Fruit fly (Drosophila melanogaster) whole organism, pupa: ENCODE results near the gene CG45413.

Experiments
- CG10348 ChIP-seq: fragments of 200-800 bp; sonication (Bioruptor generic); IDR thresholded peaks from 2 replicates; pipeline ENCODE4 v1.3.6; 2022; ENCODE audit warnings: missing biosample characterization, missing genetic modification characterization
- CG12605 ChIP-seq: fragments of 200-800 bp; sonication (Bioruptor generic); IDR thresholded peaks from 2 replicates; pipeline ENCODE4 v1.3.6; 2022; ENCODE audit warnings: missing biosample characterization, missing genetic modification characterization
- CG13204 ChIP-seq: fragments of 200-800 bp; sonication (Bioruptor generic); optimal IDR thresholded peaks from 2 replicates; lab custom pipeline; 2018; ENCODE audit warnings: missing biosample characterization, mild to moderate bottlenecking, missing genetic modification characterization, moderate library complexity
- CG14655 ChIP-seq: fragments of 200-800 bp; sonication (Bioruptor generic); optimal IDR thresholded peaks from 3 replicates; lab custom pipeline; 2017; ENCODE audit warnings: mild to moderate bottlenecking, missing biosample characterization, missing genetic modification reagents, missing genetic modification characterization
- CG15710 ChIP-seq: fragments of 200-800 bp; sonication (Bioruptor generic); optimal IDR thresholded peaks from 2 replicates; lab custom pipeline; 2018; ENCODE audit warnings: missing biosample characterization, mild to moderate bottlenecking, missing genetic modification characterization, moderate library complexity
- CG17806 ChIP-seq: fragments of 200-800 bp; sonication (Bioruptor generic); optimal IDR thresholded peaks from 2 replicates; lab custom pipeline; 2018; ENCODE audit warnings: missing biosample characterization, mild to moderate bottlenecking, missing genetic modification characterization, moderate library complexity
- CG32121 ChIP-seq: fragments of 200-800 bp; sonication (Bioruptor generic); IDR thresholded peaks from 2 replicates; pipeline ENCODE4 v1.3.6; 2022; ENCODE audit warnings: missing biosample characterization, missing genetic modification characterization
- CG4496 ChIP-seq: fragments of 200-800 bp; sonication (Bioruptor generic); IDR thresholded peaks from 3 replicates; pipeline ENCODE4 v1.3.6; 2022; ENCODE audit warnings: missing biosample characterization, missing genetic modification characterization
- CG8159 ChIP-seq: fragments of 200-800 bp; sonication (Bioruptor generic); optimal IDR thresholded peaks from 3 replicates; lab custom pipeline; 2018; ENCODE audit warnings: missing biosample characterization, mild to moderate bottlenecking, missing genetic modification characterization, moderate library complexity
- CG8301 ChIP-seq: fragments of 200-800 bp; sonication (Bioruptor generic); optimal IDR thresholded peaks from 2 replicates; lab custom pipeline; 2018; ENCODE audit warnings: missing biosample characterization, mild to moderate bottlenecking, missing genetic modification characterization
- CG9948 ChIP-seq: fragments of 200-800 bp; sonication (Bioruptor generic); optimal IDR thresholded peaks from 2 replicates; lab custom pipeline; 2018; ENCODE audit warnings: missing biosample characterization, mild to moderate bottlenecking, missing genetic modification characterization, moderate library complexity
- D1 ChIP-seq: fragments of 200-800 bp; sonication (Bioruptor generic); optimal IDR thresholded peaks from 2 replicates; lab custom pipeline; 2018; ENCODE audit warnings: missing biosample characterization, mild to moderate bottlenecking, missing genetic modification characterization, moderate library complexity
- EcR ChIP-seq: fragments of 200-800 bp; sonication (Bioruptor generic); optimal IDR thresholded peaks from 3 replicates; lab custom pipeline; 2019; ENCODE audit warnings: missing biosample characterization, missing genetic modification characterization, mild to moderate bottlenecking, moderate library complexity, missing genetic modification reagents
- Ets98B ChIP-seq: fragments of 200-800 bp; sonication (Bioruptor generic); IDR thresholded peaks from 2 replicates; pipeline ENCODE4 v1.3.6; 2022; ENCODE audit warnings: missing biosample characterization, missing genetic modification characterization
- Pif1A ChIP-seq: fragments of 200-800 bp; sonication (Bioruptor generic); optimal IDR thresholded peaks from 3 replicates; lab custom pipeline; 2016; ENCODE audit warnings: missing biosample characterization, missing genetic modification characterization
- Pif1B ChIP-seq: fragments of 200-800 bp; sonication (Bioruptor generic); optimal IDR thresholded peaks from 3 replicates; lab custom pipeline; 2016; ENCODE audit warnings: missing biosample characterization, missing genetic modification characterization
- Snoo ChIP-seq: fragments of 200-800 bp; sonication (Bioruptor generic); optimal IDR thresholded peaks from 3 replicates; lab custom pipeline; 2017; ENCODE audit warnings: missing biosample characterization, mild to moderate bottlenecking, missing genetic modification characterization, inconsistent platforms
- fd96Ca ChIP-seq: fragments of 200-800 bp; sonication (Bioruptor generic); IDR thresholded peaks from 3 replicates; pipeline ENCODE4 v1.3.6; 2022; ENCODE audit warnings: missing biosample characterization, missing genetic modification characterization
- gl ChIP-seq: fragments of 200-800 bp; sonication (Bioruptor generic); optimal IDR thresholded peaks from 2 replicates; lab custom pipeline; 2018; ENCODE audit warnings: missing biosample characterization, mild to moderate bottlenecking, missing genetic modification characterization
- rn ChIP-seq: fragments of 200-800 bp; sonication (Bioruptor generic); IDR thresholded peaks from 2 replicates; pipeline ENCODE4 v1.3.6; 2022; ENCODE audit warnings: missing biosample characterization, missing genetic modification characterization

CG45413 gene

DNA sequence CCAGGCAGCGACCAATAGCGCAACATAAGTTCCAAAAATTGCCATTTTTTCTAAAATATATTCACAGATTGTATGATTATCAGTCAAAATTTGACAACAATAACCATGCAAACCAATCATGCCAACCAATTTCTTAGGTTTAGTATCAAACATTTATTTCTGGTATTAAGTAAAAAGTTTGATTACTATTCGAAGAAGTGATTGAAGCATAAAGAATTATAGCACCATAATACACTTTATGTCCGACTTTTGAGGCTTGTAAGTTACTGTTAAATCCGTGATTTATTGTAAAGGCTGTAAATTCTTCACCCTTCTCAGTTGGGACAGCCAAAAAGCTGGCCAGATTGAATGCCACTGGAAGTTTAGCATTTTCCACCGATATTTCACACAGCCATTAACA lies at the start of gene CG45413:
TSS of gene CG45413 (minus strand) at position 101 of the 400 bp plus-strand sequence.
- TF ChIP-seq gl (tag; lab: Kevin White, UChicago) (no peak), CG13204 (GFP tag; lab: Kevin White, UChicago) (no peak), CG12605 (GFP tag; lab: Robert Waterston, UW) (no peak), Pif1A (no peak), CG4496 (no peak), CG32121 (no peak), CG9948 (tag; lab: Kevin White, UChicago) (no peak), Pif1B (GFP tag; lab: Kevin White, UChicago) (no peak), rn (GFP tag; lab: Robert Waterston, UW) (no peak), D1 (tag; lab: Kevin White, UChicago) (no peak), CG15710 (tag; lab: Kevin White, UChicago) (no peak), CG10348 (no peak), CG17806 (tag; lab: Kevin White, UChicago) (no peak), fd96Ca (no peak)

DNA sequence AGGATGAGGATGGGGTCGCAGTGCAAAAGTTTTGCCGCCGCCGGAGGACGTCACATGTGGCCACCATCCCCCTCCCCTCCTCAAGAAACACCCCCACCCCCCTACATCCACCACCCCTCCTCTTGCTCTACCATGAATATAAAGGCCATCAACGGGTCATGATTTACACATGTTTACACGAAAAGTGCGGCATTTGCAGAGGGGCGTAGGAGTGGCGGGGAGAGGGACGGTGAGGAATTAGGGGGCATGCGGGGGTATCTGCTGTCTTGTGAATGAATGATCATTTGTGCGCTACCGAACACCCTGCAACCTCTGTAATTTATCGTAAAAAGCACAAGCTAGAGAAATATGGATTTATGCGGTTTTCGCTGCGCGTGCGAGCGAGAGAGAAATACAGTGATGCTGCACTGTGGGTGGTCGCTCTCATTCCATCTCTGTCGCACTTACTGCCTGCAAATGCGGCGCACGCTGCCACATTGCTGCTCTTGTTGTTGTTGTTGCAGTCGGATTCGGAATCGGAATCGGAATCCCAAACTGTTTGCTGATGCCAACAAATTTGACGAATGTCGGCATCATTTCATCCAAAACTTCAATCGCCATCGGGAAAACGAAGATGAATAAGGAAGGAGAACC lies 49.5 kb upstream of the CG45413 start:
- TF ChIP-seq CG8159 (tag; lab: Kevin White, UChicago) (no peak), CG13204 (GFP tag; lab: Kevin White, UChicago) (peak; percentile 21), CG10348 (no peak), Ets98B (no peak)
- TF ChIP-seq, all 21 proteins: peak for 1

DNA sequence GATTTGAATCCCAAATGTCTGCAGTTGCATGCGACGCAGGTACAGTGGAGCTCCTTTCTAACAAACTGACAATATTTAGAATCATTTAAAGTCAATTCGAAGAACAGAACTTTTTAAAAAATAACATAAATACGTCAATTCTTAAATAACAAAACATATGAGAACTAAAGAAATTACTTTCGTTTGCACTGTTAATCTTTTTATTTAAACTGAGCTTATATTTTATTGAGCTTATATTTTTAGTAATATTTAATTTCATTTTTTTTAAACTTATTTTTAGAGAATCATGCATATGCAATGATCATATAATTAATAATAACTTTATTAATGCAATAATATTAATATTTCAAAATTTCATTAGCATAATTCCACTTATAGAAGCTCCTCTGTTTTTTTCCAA lies 48.8 kb upstream of the CG45413 start:
- TF ChIP-seq CG8159 (tag; lab: Kevin White, UChicago): no peak
- no peak for TF ChIP-seq EcR
- no peak for TF ChIP-seq CG8301 (tag; lab: Kevin White, UChicago)
- no peak for TF ChIP-seq CG12605 (GFP tag; lab: Robert Waterston, UW)
- no peak for TF ChIP-seq fd96Ca
- TF ChIP-seq CG10348: no peak
- no peak for TF ChIP-seq D1 (tag; lab: Kevin White, UChicago)
- no peak for TF ChIP-seq CG15710 (tag; lab: Kevin White, UChicago)
- no peak for TF ChIP-seq rn (GFP tag; lab: Robert Waterston, UW)
- TF ChIP-seq gl (tag; lab: Kevin White, UChicago): no peak

DNA sequence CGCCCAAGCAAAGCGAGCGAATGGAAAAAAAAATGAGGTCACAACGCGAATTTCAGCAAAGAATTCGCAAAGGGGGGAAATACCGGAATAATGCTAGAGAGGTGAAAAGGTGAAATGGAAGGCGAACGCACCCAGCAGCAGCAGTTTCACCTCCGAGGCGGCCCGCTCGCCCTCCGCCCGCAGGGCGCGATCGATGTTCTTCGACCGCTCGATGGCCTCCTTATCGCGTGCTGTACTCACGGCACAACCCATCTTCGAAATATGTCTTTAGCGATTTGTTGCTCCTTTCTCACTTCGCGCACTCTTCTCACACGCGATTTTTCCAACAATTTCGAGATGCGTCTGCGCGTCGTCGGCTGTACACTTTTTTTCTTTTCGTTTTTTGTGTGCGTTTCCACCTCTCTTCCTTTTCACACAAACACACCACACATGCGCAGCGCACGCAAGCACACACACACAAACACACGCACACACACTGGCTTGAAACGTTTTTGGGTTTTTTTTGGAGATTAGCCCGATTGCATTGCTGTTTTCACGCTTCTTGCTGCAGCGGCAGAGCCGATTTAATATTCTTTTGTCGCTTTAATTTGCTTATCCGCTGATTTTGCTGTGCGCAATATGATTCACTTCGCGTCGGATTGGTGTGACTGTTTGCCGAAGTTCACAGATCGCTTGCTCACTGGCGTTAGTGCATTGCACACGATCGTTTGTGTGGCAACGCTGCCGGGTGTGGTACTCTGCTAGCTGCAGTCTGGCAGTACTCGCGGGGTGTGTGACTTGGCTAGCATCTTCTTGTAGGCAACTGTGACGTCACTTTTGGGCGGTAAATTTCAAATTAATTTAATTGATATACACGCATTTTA lies 47.9 kb upstream of the CG45413 start, which contains the start of gene Galphai:
TSS of gene Galphai (minus strand) at position 658 of the 863 bp plus-strand sequence.
- TF ChIP-seq CG14655 (GFP tag; lab: Kevin White, UChicago): no peak
- TF ChIP-seq Ets98B: peak; percentile 25; the same call in 1 of the 2 replicates
- TF ChIP-seq fd96Ca: peak; percentile 41; the same call in 1 of the 3 replicates
- no peak for TF ChIP-seq CG15710 (tag; lab: Kevin White, UChicago)
- peak; percentile 37 for TF ChIP-seq CG13204 (GFP tag; lab: Kevin White, UChicago)
- TF ChIP-seq EcR: peak; percentile 67
- TF ChIP-seq rn (GFP tag; lab: Robert Waterston, UW): 0 out of 2 replicates have a peak, but pooled peaks have one; percentile 17
- TF ChIP-seq D1 (tag; lab: Kevin White, UChicago): no peak
- TF ChIP-seq Pif1B (GFP tag; lab: Kevin White, UChicago): peak; percentile 21
- TF ChIP-seq CG9948 (tag; lab: Kevin White, UChicago): no peak
- no peak for TF ChIP-seq Pif1A
- TF ChIP-seq CG8159 (tag; lab: Kevin White, UChicago): peak; percentile 38

DNA sequence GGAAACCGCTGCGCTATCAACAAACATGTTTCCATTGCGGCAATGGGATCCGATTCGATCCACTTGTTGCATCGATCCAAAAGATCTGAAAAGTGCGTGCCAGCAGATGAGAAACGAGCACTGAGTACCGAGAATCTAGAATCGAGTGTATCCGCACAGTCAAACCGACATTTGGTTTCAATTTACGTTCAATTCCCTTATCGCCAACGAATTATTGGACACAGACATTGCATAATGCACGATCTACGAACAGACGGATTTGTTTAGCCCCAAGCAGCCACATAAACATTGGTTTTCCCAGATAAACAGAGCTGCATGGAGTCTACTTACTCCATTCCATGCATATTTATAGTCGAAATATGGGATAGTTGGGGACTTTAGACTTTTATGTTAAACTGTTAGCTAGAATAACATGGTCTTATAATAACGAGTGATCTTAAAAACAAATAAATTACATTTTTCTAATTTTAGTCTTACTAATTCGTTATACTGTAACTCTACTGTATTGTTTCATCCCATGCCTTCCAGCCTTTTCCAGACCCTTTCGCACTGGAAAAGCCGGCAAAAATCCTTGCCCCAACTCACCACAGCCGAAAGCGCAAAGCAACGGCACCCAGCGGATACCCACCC lies 47.1 kb upstream of the CG45413 start:
- TF ChIP-seq Pif1B (GFP tag; lab: Kevin White, UChicago) (no peak), CG4496 (no peak), Pif1A (no peak), CG13204 (GFP tag; lab: Kevin White, UChicago) (no peak), CG8159 (tag; lab: Kevin White, UChicago) (no peak), CG12605 (GFP tag; lab: Robert Waterston, UW) (no peak), Snoo (no peak), CG15710 (tag; lab: Kevin White, UChicago) (no peak), gl (tag; lab: Kevin White, UChicago) (no peak), rn (GFP tag; lab: Robert Waterston, UW) (no peak), CG9948 (tag; lab: Kevin White, UChicago) (no peak), CG8301 (tag; lab: Kevin White, UChicago) (no peak), CG32121 (no peak), CG10348 (no peak), CG17806 (tag; lab: Kevin White, UChicago) (no peak), D1 (tag; lab: Kevin White, UChicago) (no peak), fd96Ca (no peak), Ets98B (no peak), CG14655 (GFP tag; lab: Kevin White, UChicago) (no peak), EcR (no peak)
